Worm (Caenorhabditis elegans) whole organism, L3 larva: Measurements from ENCODE around the gene lron-4.

ENCODE experiments used
- aly-2 ChIP-seq: fragments of 150-350 bp; optimal IDR thresholded peaks from 2 replicates; lab custom pipeline; 2014; ENCODE audit warnings: missing biosample characterization, missing genetic modification characterization
- ceh-82 ChIP-seq: fragments of 150-350 bp; optimal IDR thresholded peaks from 2 replicates; lab custom pipeline; 2014; ENCODE audit warnings: missing biosample characterization, missing genetic modification characterization
- fos-1 ChIP-seq: fragments of 150-350 bp; optimal IDR thresholded peaks from 2 replicates; lab custom pipeline; 2014; ENCODE audit warnings: missing biosample characterization, missing genetic modification characterization
- mdl-1 ChIP-seq: fragments of 150-350 bp; optimal IDR thresholded peaks from 2 replicates; lab custom pipeline; 2014; ENCODE audit warnings: missing biosample characterization, missing genetic modification characterization
- nhr-237 ChIP-seq: fragments of 150-350 bp; optimal IDR thresholded peaks from 2 replicates; lab custom pipeline; 2014; ENCODE audit warnings: missing biosample characterization, missing genetic modification characterization

DNA sequence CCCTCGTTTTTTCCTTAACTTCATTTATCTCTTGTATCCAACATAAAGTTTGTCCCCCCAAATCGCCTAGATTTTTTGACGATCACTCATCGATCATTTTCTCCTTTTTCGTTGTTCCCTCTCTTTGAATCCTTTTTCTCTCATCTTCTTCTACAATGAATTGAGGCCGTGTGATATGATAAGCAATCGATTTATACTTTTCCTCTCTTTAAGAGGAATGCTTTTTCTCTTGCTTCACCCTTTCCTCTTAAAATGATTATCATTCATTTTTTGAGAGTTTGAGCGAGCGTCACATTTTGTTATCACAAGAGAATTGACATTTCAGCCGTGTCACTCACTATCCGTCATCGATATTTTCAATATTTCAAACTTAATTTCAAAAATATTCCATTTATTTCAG, 33.9 kb downstream of the lron-4 start, which contains the start of gene K02C4.5:
- no peak for TF ChIP-seq nhr-237 (tag; lab: Kevin White, UChicago)
- no peak for TF ChIP-seq ceh-82 (tag; lab: Kevin White, UChicago)
- no peak for TF ChIP-seq mdl-1 (tag; lab: Kevin White, UChicago)
- TF ChIP-seq aly-2 (tag; lab: Kevin White, UChicago), result no peak
- no peak for TF ChIP-seq fos-1 (tag; lab: Kevin White, UChicago)
